Worm (Caenorhabditis elegans) whole organism, mixed stage, embryonic: ENCODE results near the gene bli-5.

ENCODE experiments used
- M03D4.4 ChIP-seq: sonication (generic microtip); optimal IDR thresholded peaks from 2 replicates; lab custom pipeline; 2017; ENCODE audit warnings: mild to moderate bottlenecking, missing genetic modification characterization, missing compliant biosample characterization
- bed-3 ChIP-seq: fragments of 200-800 bp; sonication (Bioruptor generic); optimal IDR thresholded peaks from 3 replicates; lab custom pipeline; 2018; ENCODE audit warnings: mild to moderate bottlenecking, missing genetic modification characterization, moderate library complexity, missing compliant biosample characterization
- blmp-1 ChIP-seq: fragments of 150-350 bp; optimal IDR thresholded peaks from 2 replicates; lab custom pipeline; 2014; ENCODE audit warnings: missing biosample characterization, missing genetic modification characterization
- ceh-39 ChIP-seq: fragments of 150-350 bp; optimal IDR thresholded peaks from 2 replicates; lab custom pipeline; 2014; ENCODE audit warnings: missing biosample characterization, missing genetic modification characterization
- ceh-43 ChIP-seq: fragments of 200-800 bp; sonication (Bioruptor generic); optimal IDR thresholded peaks from 2 replicates; lab custom pipeline; 2018; ENCODE audit warnings: mild to moderate bottlenecking, missing genetic modification characterization, moderate library complexity, missing compliant biosample characterization
- ces-1 ChIP-seq: fragments of 150-350 bp; optimal IDR thresholded peaks from 2 replicates; lab custom pipeline; 2014; ENCODE audit warnings: missing biosample characterization, missing genetic modification reagents, missing genetic modification characterization
- cnd-1 ChIP-seq: fragments of 200-800 bp; sonication (Bioruptor generic); optimal IDR thresholded peaks from 2 replicates; lab custom pipeline; 2018; ENCODE audit warnings: mild to moderate bottlenecking, missing genetic modification characterization, missing compliant biosample characterization
- drap-1 ChIP-seq: fragments of 200-800 bp; sonication (Bioruptor generic); optimal IDR thresholded peaks from 3 replicates; lab custom pipeline; 2018; ENCODE audit warnings: mild to moderate bottlenecking, missing genetic modification characterization, missing compliant biosample characterization
- elt-1 ChIP-seq: sonication (generic microtip); optimal IDR thresholded peaks from 2 replicates; lab custom pipeline; 2017; ENCODE audit warnings: missing genetic modification characterization, mild to moderate bottlenecking, missing compliant biosample characterization, antibody characterized with exemption, moderate library complexity, borderline replicate concordance; ENCODE audit not compliant: insufficient read depth
- elt-3 ChIP-seq: fragments of 150-350 bp; optimal IDR thresholded peaks from 2 replicates; lab custom pipeline; 2014; ENCODE audit warnings: missing biosample characterization, missing genetic modification characterization
- flh-1 ChIP-seq: fragments of 200-800 bp; sonication (Bioruptor generic); optimal IDR thresholded peaks from 2 replicates; lab custom pipeline; 2018; ENCODE audit warnings: mild to moderate bottlenecking, missing genetic modification characterization, moderate library complexity, missing compliant biosample characterization
- ham-2 ChIP-seq: fragments of 200-800 bp; sonication (Bioruptor generic); optimal IDR thresholded peaks from 2 replicates; lab custom pipeline; 2018; ENCODE audit warnings: mild to moderate bottlenecking, missing genetic modification characterization, missing compliant biosample characterization
- hlh-1 ChIP-seq: fragments of 150-350 bp; optimal IDR thresholded peaks from 2 replicates; lab custom pipeline; 2014; ENCODE audit warnings: missing biosample characterization, missing genetic modification reagents, missing genetic modification characterization
- lin-13 ChIP-seq: fragments of 150-350 bp; optimal IDR thresholded peaks from 2 replicates; lab custom pipeline; 2014; ENCODE audit warnings: missing biosample characterization, missing genetic modification characterization
- mab-5 ChIP-seq: fragments of 150-350 bp; optimal IDR thresholded peaks from 2 replicates; lab custom pipeline; 2014; ENCODE audit warnings: missing biosample characterization, missing genetic modification characterization
- mls-2 ChIP-seq: sonication (generic microtip); optimal IDR thresholded peaks from 2 replicates; lab custom pipeline; 2016; ENCODE audit warnings: mild to moderate bottlenecking, missing genetic modification characterization, moderate library complexity, missing compliant biosample characterization
- nhr-12 ChIP-seq: fragments of 150-350 bp; optimal IDR thresholded peaks from 2 replicates; lab custom pipeline; 2014; ENCODE audit warnings: missing biosample characterization, missing genetic modification characterization
- nhr-2 ChIP-seq: fragments of 150-350 bp; optimal IDR thresholded peaks from 2 replicates; lab custom pipeline; 2014; ENCODE audit warnings: missing biosample characterization, missing genetic modification characterization
- nhr-237 ChIP-seq: fragments of 150-350 bp; optimal IDR thresholded peaks from 2 replicates; lab custom pipeline; 2014; ENCODE audit warnings: missing biosample characterization, missing genetic modification characterization
- nhr-28 ChIP-seq: fragments of 150-350 bp; optimal IDR thresholded peaks from 2 replicates; lab custom pipeline; 2014; ENCODE audit warnings: missing biosample characterization, missing genetic modification characterization
- nhr-76 ChIP-seq: sonication (generic microtip); optimal IDR thresholded peaks from 2 replicates; lab custom pipeline; 2017; ENCODE audit warnings: missing biosample characterization, missing genetic modification characterization
- pha-4 ChIP-seq: fragments of 150-350 bp; optimal IDR thresholded peaks from 2 replicates; lab custom pipeline; 2018; ENCODE audit warnings: missing biosample characterization, missing genetic modification reagents, missing genetic modification characterization
- sem-2 ChIP-seq: fragments of 200-800 bp; sonication (Bioruptor generic); optimal IDR thresholded peaks from 2 replicates; lab custom pipeline; 2018; ENCODE audit warnings: mild to moderate bottlenecking, missing genetic modification characterization, missing compliant biosample characterization
- sptf-1 ChIP-seq: sonication (generic microtip); optimal IDR thresholded peaks from 2 replicates; lab custom pipeline; 2017; ENCODE audit warnings: mild to moderate bottlenecking, missing genetic modification characterization, moderate library complexity, missing compliant biosample characterization
- tbx-8 ChIP-seq: fragments of 200-800 bp; sonication (Bioruptor generic); optimal IDR thresholded peaks from 2 replicates; lab custom pipeline; 2018; ENCODE audit warnings: mild to moderate bottlenecking, missing genetic modification characterization, moderate library complexity, missing compliant biosample characterization
- unc-120 ChIP-seq: sonication (generic microtip); optimal IDR thresholded peaks from 2 replicates; lab custom pipeline; 2017; ENCODE audit warnings: missing genetic modification characterization, missing compliant biosample characterization; ENCODE audit not compliant: poor library complexity, severe bottlenecking
- unc-39 ChIP-seq: fragments of 150-350 bp; optimal IDR thresholded peaks from 2 replicates; lab custom pipeline; 2014; ENCODE audit warnings: missing biosample characterization, missing genetic modification characterization
- unc-62 ChIP-seq: fragments of 150-350 bp; optimal IDR thresholded peaks from 2 replicates; lab custom pipeline; 2014; ENCODE audit warnings: missing biosample characterization, missing genetic modification reagents, missing genetic modification characterization
- zip-8 ChIP-seq: fragments of 150-350 bp; optimal IDR thresholded peaks from 2 replicates; lab custom pipeline; 2014; ENCODE audit warnings: missing biosample characterization, missing genetic modification characterization
- ztf-11 ChIP-seq: fragments of 150-350 bp; optimal IDR thresholded peaks from 2 replicates; lab custom pipeline; 2014; ENCODE audit warnings: missing biosample characterization, missing genetic modification characterization

Gene bli-5

ce11 chrIII:13429668-13430067 is at the start of gene bli-5:
Gene bli-5 (minus strand): TSS chrIII:13429768.
- TF ChIP-seq mls-2 (tag; lab: Kevin White, UChicago) (no peak), zip-8 (no peak), sem-2 (no peak), hlh-1 (tag; lab: Kevin White, UChicago) (no peak), nhr-2 (tag; lab: Kevin White, UChicago) (no peak), tbx-8 (GFP tag; lab: Kevin White, UChicago) (no peak), ham-2 (GFP tag; lab: Kevin White, UChicago) (no peak), drap-1 (GFP tag; lab: Kevin White, UChicago) (no peak), ceh-39 (tag; lab: Kevin White, UChicago) (no peak), mab-5 (no peak)

- TF ChIP-seq elt-3 (tag; lab: Kevin White, UChicago), result no peak
- no peak for TF ChIP-seq ces-1 (GFP tag; lab: Kevin White, UChicago)
- TF ChIP-seq unc-120 (tag; lab: Kevin White, UChicago), result no peak
- no peak for TF ChIP-seq nhr-237 (tag; lab: Kevin White, UChicago)
- TF ChIP-seq flh-1 (GFP tag; lab: Kevin White, UChicago), result no peak
- TF ChIP-seq nhr-2 (tag; lab: Kevin White, UChicago), result no peak
- no peak for TF ChIP-seq unc-39 (tag; lab: Kevin White, UChicago)
- TF ChIP-seq elt-1 (tag; lab: Kevin White, UChicago), result no peak
- TF ChIP-seq blmp-1 (tag; lab: Kevin White, UChicago), result no peak
- TF ChIP-seq zip-8, result no peak
- TF ChIP-seq nhr-12 (tag; lab: Kevin White, UChicago), result no peak
- no peak for TF ChIP-seq ztf-11 (tag; lab: Kevin White, UChicago)
- no peak for TF ChIP-seq mab-5
- TF ChIP-seq hlh-1 (tag; lab: Kevin White, UChicago), result no peak
- no peak for TF ChIP-seq cnd-1 (tag; lab: Kevin White, UChicago)
- TF ChIP-seq sem-2, result no peak
- TF ChIP-seq nhr-76 (tag; lab: Kevin White, UChicago), result no peak
- no peak for TF ChIP-seq drap-1 (GFP tag; lab: Kevin White, UChicago)
- TF ChIP-seq, all 35 proteins: peak for 0
Observed at ce11 chrIII:13476682-13477081, 47.1 kb upstream of the bli-5 start, which contains the start of gene T27E9.6. Gene T27E9.6 (minus strand): TSS chrIII:13476782.

ce11 chrIII:13474482-13474881 is 44.9 kb upstream of the bli-5 start:
- TF ChIP-seq cnd-1 (tag; lab: Kevin White, UChicago) (peak; percentile 54), mls-2 (tag; lab: Kevin White, UChicago) (no peak)

ce11 chrIII:13471504-13471903 is 41.9 kb upstream of the bli-5 start, which contains the start of gene pssy-2:
Gene pssy-2 (plus strand): TSS chrIII:13471804.
- TF ChIP-seq mls-2 (tag; lab: Kevin White, UChicago) (no peak), M03D4.4 (tag; lab: Kevin White, UChicago) (no peak), ztf-11 (tag; lab: Kevin White, UChicago) (no peak), unc-120 (tag; lab: Kevin White, UChicago) (no peak), nhr-2 (tag; lab: Kevin White, UChicago) (no peak), nhr-76 (tag; lab: Kevin White, UChicago) (no peak), pha-4 (tag; lab: Kevin White, UChicago) (no peak), unc-62 (GFP tag; lab: Kevin White, UChicago) (no peak), sptf-1 (tag; lab: Kevin White, UChicago) (no peak), sem-2 (no peak), ceh-43 (GFP tag; lab: Kevin White, UChicago) (no peak), drap-1 (GFP tag; lab: Kevin White, UChicago) (no peak), flh-1 (GFP tag; lab: Kevin White, UChicago) (no peak), ces-1 (GFP tag; lab: Kevin White, UChicago) (no peak), lin-13 (tag; lab: Kevin White, UChicago) (no peak), elt-3 (tag; lab: Kevin White, UChicago) (no peak), nhr-28 (tag; lab: Kevin White, UChicago) (no peak), bed-3 (GFP tag; lab: Kevin White, UChicago) (no peak)
